Worm (Caenorhabditis elegans): ENCODE data around the gene R10F2.4.

DNA sequence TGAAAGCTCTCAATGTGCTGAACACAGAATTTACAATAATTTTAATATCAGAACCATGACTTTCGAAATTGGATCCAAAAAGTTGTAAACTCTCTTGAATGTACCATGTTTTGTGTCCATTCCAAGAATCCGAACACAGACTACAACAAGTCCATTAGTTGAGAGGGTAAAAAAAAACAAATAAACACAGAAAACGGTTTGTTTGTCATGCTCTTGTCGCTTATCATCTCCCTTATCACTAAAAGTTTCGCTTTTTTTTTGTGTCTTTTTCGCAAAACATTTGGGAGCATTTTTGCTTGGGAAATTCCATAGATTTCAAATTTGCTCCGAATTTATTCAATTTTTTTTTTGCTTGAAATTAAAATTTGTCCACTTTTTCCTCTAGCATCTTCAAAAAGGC lies 53.4 kb downstream of the R10F2.4 start:
- TF ChIP-seq ceh-13 (GFP tag; optimal IDR thresholded peaks at IDR 0.05) (no peak), B0310.2 (tag; optimal IDR thresholded peaks at IDR 0.05) (no peak), ets-7 (tag; optimal IDR thresholded peaks at IDR 0.05) (no peak), ama-1 (optimal IDR thresholded peaks at IDR 0.05) (no peak), hnd-1 (tag; optimal IDR thresholded peaks at IDR 0.05) (no peak), hmbx-1 (tag; optimal IDR thresholded peaks at IDR 0.05) (no peak), tra-4 (tag; optimal IDR thresholded peaks at IDR 0.05) (no peak), sea-1 (GFP tag; conservative IDR thresholded peaks at IDR 0.05) (no peak), flt-1 (GFP tag; IDR thresholded peaks at IDR 0.05) (no peak), F13C5.2 (tag; optimal IDR thresholded peaks at IDR 0.05) (no peak), hmg-4 (GFP tag; optimal IDR thresholded peaks at IDR 0.05) (no peak)
